Fruit fly (Drosophila melanogaster) whole organism, embryonic: ENCODE data around the gene Desat2.
A peak's percentile ranks its signal among the peaks of the same experiment; 100 is the strongest.

Source experiments
- Atf-2 ChIP-seq: fragments of 200-800 bp; sonication (Bioruptor generic); optimal IDR thresholded peaks from 2 replicates; lab custom pipeline; 2016; ENCODE audit warnings: missing biosample characterization, missing genetic modification characterization
- BEAF-32 ChIP-seq: fragments of 200-800 bp; sonication (Bioruptor generic); optimal IDR thresholded peaks from 3 replicates; lab custom pipeline; 2017; ENCODE audit warnings: missing biosample characterization, missing genetic modification characterization, mild to moderate bottlenecking, moderate library complexity, missing genetic modification reagents
- BtbVII ChIP-seq: fragments of 200-800 bp; sonication (Bioruptor generic); optimal IDR thresholded peaks from 3 replicates; lab custom pipeline; 2017; ENCODE audit warnings: missing biosample characterization, mild to moderate bottlenecking, missing genetic modification characterization
- C15 ChIP-seq: fragments of 200-800 bp; sonication (Bioruptor generic); IDR thresholded peaks from 3 replicates; pipeline ENCODE4 v1.3.6; 2022; ENCODE audit warnings: missing biosample characterization, missing genetic modification characterization
- CG10147 ChIP-seq: fragments of 200-800 bp; sonication (Bioruptor generic); optimal IDR thresholded peaks from 2 replicates; lab custom pipeline; 2019; ENCODE audit warnings: missing biosample characterization, mild to moderate bottlenecking, missing genetic modification characterization, moderate library complexity
- CG10274 ChIP-seq: fragments of 200-800 bp; sonication (Bioruptor generic); optimal IDR thresholded peaks from 3 replicates; lab custom pipeline; 2017; ENCODE audit warnings: missing biosample characterization, mild to moderate bottlenecking, missing genetic modification characterization
- CG10462 ChIP-seq: fragments of 200-800 bp; sonication (Bioruptor generic); optimal IDR thresholded peaks from 2 replicates; lab custom pipeline; 2016; ENCODE audit warnings: missing biosample characterization, missing genetic modification characterization
- CG10959 ChIP-seq: fragments of 200-800 bp; sonication (Bioruptor generic); IDR thresholded peaks from 2 replicates; pipeline ENCODE4 v1.3.6; 2022; ENCODE audit warnings: missing biosample characterization, missing genetic modification characterization
- CG11093 ChIP-seq: fragments of 200-800 bp; sonication (Bioruptor generic); IDR thresholded peaks from 3 replicates; pipeline ENCODE4 v1.3.6; 2022; ENCODE audit warnings: missing biosample characterization, missing genetic modification characterization
- CG11560 ChIP-seq: fragments of 200-800 bp; sonication (Bioruptor generic); IDR thresholded peaks from 3 replicates; pipeline ENCODE4 v1.3.6; 2022; ENCODE audit warnings: missing biosample characterization, missing genetic modification characterization
- CG11723 ChIP-seq: fragments of 200-800 bp; sonication (Bioruptor generic); optimal IDR thresholded peaks from 2 replicates; lab custom pipeline; 2017; ENCODE audit warnings: missing biosample characterization, mild to moderate bottlenecking, missing genetic modification characterization
- CG12391 ChIP-seq: fragments of 200-800 bp; sonication (Bioruptor generic); optimal IDR thresholded peaks from 3 replicates; lab custom pipeline; 2018; ENCODE audit warnings: missing biosample characterization, mild to moderate bottlenecking, missing genetic modification characterization, moderate library complexity
- CG12769 ChIP-seq: fragments of 200-800 bp; sonication (Bioruptor generic); optimal IDR thresholded peaks from 2 replicates; lab custom pipeline; 2019; ENCODE audit warnings: missing biosample characterization, mild to moderate bottlenecking, missing genetic modification characterization, moderate library complexity
- CG15269 ChIP-seq: fragments of 200-800 bp; sonication (Bioruptor generic); optimal IDR thresholded peaks from 2 replicates; lab custom pipeline; 2018; ENCODE audit warnings: missing biosample characterization, mild to moderate bottlenecking, missing genetic modification characterization, moderate library complexity
- CG15479 ChIP-seq: fragments of 200-800 bp; sonication (Bioruptor generic); optimal IDR thresholded peaks from 3 replicates; lab custom pipeline; 2019; ENCODE audit warnings: missing biosample characterization, mild to moderate bottlenecking, missing genetic modification characterization, moderate library complexity
- CG17186 ChIP-seq: fragments of 200-800 bp; sonication (Bioruptor generic); optimal IDR thresholded peaks from 3 replicates; lab custom pipeline; 2017; ENCODE audit warnings: missing biosample characterization, missing genetic modification reagents, missing genetic modification characterization
- CG17361 ChIP-seq: fragments of 200-800 bp; sonication (Bioruptor generic); IDR thresholded peaks from 3 replicates; pipeline ENCODE4 v1.3.6; 2022; ENCODE audit warnings: missing biosample characterization, missing genetic modification characterization
- CG17912 ChIP-seq: fragments of 200-800 bp; sonication (Bioruptor generic); optimal IDR thresholded peaks from 2 replicates; lab custom pipeline; 2018; ENCODE audit warnings: missing biosample characterization, mild to moderate bottlenecking, missing genetic modification characterization
- CG1792 ChIP-seq: fragments of 200-800 bp; sonication (Bioruptor generic); optimal IDR thresholded peaks from 2 replicates; lab custom pipeline; 2016; ENCODE audit warnings: missing biosample characterization, missing genetic modification characterization
- CG18599 ChIP-seq: fragments of 200-800 bp; sonication (Bioruptor generic); optimal IDR thresholded peaks from 3 replicates; lab custom pipeline; 2017; ENCODE audit warnings: missing biosample characterization, missing genetic modification characterization, mild to moderate bottlenecking, moderate library complexity, missing genetic modification reagents
- CG3726 ChIP-seq: fragments of 200-800 bp; sonication (Bioruptor generic); IDR thresholded peaks from 3 replicates; pipeline ENCODE4, ENCODE4 v1.3.6; 2022; ENCODE audit warnings: missing biosample characterization, missing genetic modification characterization
- CG3995 ChIP-seq: fragments of 200-800 bp; sonication (Bioruptor generic); optimal IDR thresholded peaks from 3 replicates; lab custom pipeline; 2016; ENCODE audit warnings: missing biosample characterization, missing genetic modification characterization
- CG4404 ChIP-seq: fragments of 200-800 bp; sonication (Bioruptor generic); IDR thresholded peaks from 2 replicates; pipeline ENCODE4 v1.3.6; 2022; ENCODE audit warnings: missing biosample characterization, missing genetic modification characterization
- CG4617 ChIP-seq: fragments of 200-800 bp; sonication (Bioruptor generic); optimal IDR thresholded peaks from 3 replicates; lab custom pipeline; 2016; ENCODE audit warnings: missing biosample characterization, missing genetic modification characterization, borderline replicate concordance
- CG7556 ChIP-seq: fragments of 200-800 bp; sonication (Bioruptor generic); optimal IDR thresholded peaks from 2 replicates; lab custom pipeline; 2017; ENCODE audit warnings: missing biosample characterization, mild to moderate bottlenecking, missing genetic modification characterization
- D19B ChIP-seq: fragments of 200-800 bp; sonication (Bioruptor generic); optimal IDR thresholded peaks from 2 replicates; lab custom pipeline; 2017; ENCODE audit warnings: missing biosample characterization, mild to moderate bottlenecking, missing genetic modification characterization
- Dad ChIP-seq: fragments of 200-800 bp; sonication (Bioruptor generic); optimal IDR thresholded peaks from 3 replicates; lab custom pipeline; 2016; ENCODE audit warnings: missing biosample characterization, missing genetic modification characterization
- Dip3 ChIP-seq: fragments of 200-800 bp; sonication (Bioruptor generic); optimal IDR thresholded peaks from 3 replicates; lab custom pipeline; 2016; ENCODE audit warnings: missing biosample characterization, missing genetic modification characterization
- ERR ChIP-seq: fragments of 200-800 bp; sonication (Bioruptor generic); optimal IDR thresholded peaks from 2 replicates; lab custom pipeline; 2016; ENCODE audit warnings: missing biosample characterization, missing genetic modification characterization
- Ets97D ChIP-seq: fragments of 200-800 bp; sonication (Bioruptor generic); optimal IDR thresholded peaks from 3 replicates; lab custom pipeline; 2016; ENCODE audit warnings: missing biosample characterization, missing genetic modification characterization
- Fer3 ChIP-seq: fragments of 200-800 bp; sonication (Bioruptor generic); optimal IDR thresholded peaks from 2 replicates; lab custom pipeline; 2018; ENCODE audit warnings: missing biosample characterization, mild to moderate bottlenecking, missing genetic modification characterization, moderate library complexity
- HHEX ChIP-seq: fragments of 200-800 bp; sonication (Bioruptor generic); optimal IDR thresholded peaks from 3 replicates; lab custom pipeline; 2017; ENCODE audit warnings: missing biosample characterization, mild to moderate bottlenecking, missing genetic modification characterization, missing genetic modification reagents
- Lhr ChIP-seq: fragments of 200-800 bp; sonication (Bioruptor generic); optimal IDR thresholded peaks from 3 replicates; lab custom pipeline; 2017; ENCODE audit warnings: mild to moderate bottlenecking, missing biosample characterization, missing genetic modification reagents, missing genetic modification characterization
- Lim3 ChIP-seq: fragments of 200-800 bp; sonication (Bioruptor generic); IDR thresholded peaks from 2 replicates; pipeline ENCODE4 v1.3.6; 2022; ENCODE audit warnings: missing biosample characterization, missing genetic modification characterization
- Mad ChIP-seq: fragments of 200-800 bp; sonication (Bioruptor generic); optimal IDR thresholded peaks from 2 replicates; lab custom pipeline; 2016; ENCODE audit warnings: missing biosample characterization, missing genetic modification characterization
- NC2β ChIP-seq: fragments of 200-800 bp; sonication (Bioruptor generic); optimal IDR thresholded peaks from 2 replicates; lab custom pipeline; 2016; ENCODE audit warnings: missing biosample characterization, missing genetic modification characterization
- Optix ChIP-seq: fragments of 200-800 bp; sonication (Bioruptor generic); IDR thresholded peaks from 3 replicates; pipeline ENCODE4 v1.3.6; 2022; ENCODE audit warnings: missing biosample characterization, missing genetic modification characterization
- Sox102F ChIP-seq: fragments of 200-800 bp; sonication (Bioruptor generic); optimal IDR thresholded peaks from 2 replicates; lab custom pipeline; 2018; ENCODE audit warnings: missing biosample characterization, mild to moderate bottlenecking, missing genetic modification characterization, moderate library complexity
- Spps ChIP-seq: fragments of 200-800 bp; sonication (Bioruptor generic); optimal IDR thresholded peaks from 2 replicates; lab custom pipeline; 2018; ENCODE audit warnings: missing biosample characterization, mild to moderate bottlenecking, missing genetic modification characterization
- crc ChIP-seq: fragments of 200-800 bp; sonication (Bioruptor generic); optimal IDR thresholded peaks from 2 replicates; lab custom pipeline; 2016; ENCODE audit warnings: missing biosample characterization, missing genetic modification characterization
- dysf ChIP-seq: fragments of 200-800 bp; sonication (Bioruptor generic); IDR thresholded peaks from 3 replicates; pipeline ENCODE4 v1.3.6; 2022; ENCODE audit warnings: missing biosample characterization, missing genetic modification characterization
- esg ChIP-seq: fragments of 200-800 bp; sonication (Bioruptor generic); conservative IDR thresholded peaks from 2 replicates; pipeline ENCODE4 v1.3.6; 2022; ENCODE audit warnings: missing biosample characterization, missing genetic modification characterization
- maf-S ChIP-seq: fragments of 200-800 bp; sonication (Bioruptor generic); optimal IDR thresholded peaks from 2 replicates; lab custom pipeline; 2016; ENCODE audit warnings: missing biosample characterization, missing genetic modification characterization
- nmo ChIP-seq: fragments of 200-800 bp; sonication (Bioruptor generic); optimal IDR thresholded peaks from 2 replicates; lab custom pipeline; 2018; ENCODE audit warnings: missing biosample characterization, mild to moderate bottlenecking, missing genetic modification characterization, moderate library complexity
- pho ChIP-seq: fragments of 200-800 bp; sonication (Bioruptor generic); optimal IDR thresholded peaks from 2 replicates; lab custom pipeline; 2016; ENCODE audit warnings: missing biosample characterization, missing genetic modification characterization
- row ChIP-seq: fragments of 200-800 bp; sonication (Bioruptor generic); IDR thresholded peaks from 3 replicates; pipeline ENCODE4 v1.3.6; 2022; ENCODE audit warnings: missing biosample characterization, missing genetic modification characterization
- sob ChIP-seq: fragments of 200-800 bp; sonication (Bioruptor generic); IDR thresholded peaks from 2 replicates; pipeline ENCODE4 v1.3.6; 2022; ENCODE audit warnings: missing biosample characterization, missing genetic modification characterization
- ssp ChIP-seq: fragments of 200-800 bp; sonication (Bioruptor generic); IDR thresholded peaks from 2 replicates; pipeline ENCODE4 v1.3.6; 2022; ENCODE audit warnings: missing biosample characterization, missing genetic modification characterization
- sug ChIP-seq: fragments of 200-800 bp; optimal IDR thresholded peaks from 2 replicates; lab custom pipeline; 2019; ENCODE audit warnings: missing biosample characterization, mild to moderate bottlenecking, missing genetic modification characterization, moderate library complexity
- tap ChIP-seq: fragments of 200-800 bp; optimal IDR thresholded peaks from 3 replicates; lab custom pipeline; 2019; ENCODE audit warnings: missing biosample characterization, mild to moderate bottlenecking, missing genetic modification characterization, moderate library complexity
- tna ChIP-seq: fragments of 200-800 bp; sonication (Bioruptor generic); IDR thresholded peaks from 2 replicates; pipeline ENCODE4 v1.3.6; 2022; ENCODE audit warnings: missing biosample characterization, missing genetic modification characterization; ENCODE audit not compliant: partially characterized antibody

The Desat2 gene

DNA sequence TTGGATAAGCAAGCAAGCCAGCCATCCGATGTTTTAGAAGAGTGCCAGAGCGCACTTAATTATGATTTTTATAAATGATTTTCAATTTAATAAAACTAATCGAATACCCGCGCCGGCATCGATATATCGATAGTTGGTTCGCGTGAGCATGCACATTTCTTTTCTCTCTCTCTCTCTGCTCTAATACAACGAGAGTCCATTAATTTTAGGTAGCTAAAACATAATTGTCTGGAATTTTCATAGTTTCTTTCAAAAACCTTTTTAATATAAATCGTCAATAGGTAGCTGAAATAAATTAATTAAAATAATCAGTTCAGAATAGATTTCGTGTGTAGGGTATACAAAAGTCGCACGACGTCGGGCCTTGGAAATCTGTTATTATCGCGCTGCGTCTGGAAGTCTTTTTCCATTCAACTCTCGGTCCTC is 12.9 kb downstream of the Desat2 start, which contains the start of gene CG18549 (continued):
- peak; percentile 100 for TF ChIP-seq CG12391 (tag; lab: Kevin White, UChicago)
- TF ChIP-seq CG11560, result peak; percentile 97
- TF ChIP-seq CG17912 (GFP tag; lab: Kevin White, UChicago), result peak; percentile 100
- TF ChIP-seq CG7556 (GFP tag; lab: Kevin White, UChicago), result peak; percentile 100
- peak; percentile 100 for TF ChIP-seq CG15269 (tag; lab: Kevin White, UChicago)
- peak; percentile 97 for TF ChIP-seq D19B (GFP tag; lab: Kevin White, UChicago)
- TF ChIP-seq BEAF-32 (GFP tag; lab: Kevin White, UChicago), result peak; percentile 85
- peak; percentile 99 for TF ChIP-seq Lim3
- peak; percentile 99 for TF ChIP-seq Optix (GFP tag; lab: Robert Waterston, UW)
- peak; percentile 62 for TF ChIP-seq tna (GFP tag; lab: Robert Waterston, UW)
- TF ChIP-seq Ets97D (GFP tag; lab: Kevin White, UChicago), result peak; percentile 96
- peak; percentile 96 for TF ChIP-seq CG17186 (GFP tag; lab: Kevin White, UChicago)
- TF ChIP-seq CG3995 (GFP tag; lab: Kevin White, UChicago), result peak; percentile 87
- peak; percentile 100 for TF ChIP-seq nmo (GFP tag; lab: Kevin White, UChicago)
- TF ChIP-seq CG4617 (GFP tag; lab: Kevin White, UChicago), result peak; percentile 99
- peak; percentile 99 for TF ChIP-seq NC2β (GFP tag; lab: Kevin White, UChicago)
- peak; percentile 100 for TF ChIP-seq Sox102F (GFP tag; lab: Kevin White, UChicago)
- peak; percentile 99 for TF ChIP-seq pho (GFP tag; lab: Kevin White, UChicago)
- TF ChIP-seq Atf-2, result peak; percentile 99
- peak; percentile 100 for TF ChIP-seq Spps (tag; lab: Kevin White, UChicago)
- peak; percentile 71 for TF ChIP-seq CG15479
- peak; percentile 100 for TF ChIP-seq dysf
- TF ChIP-seq Mad (GFP tag; lab: Kevin White, UChicago), result peak; percentile 99
- TF ChIP-seq CG17361 (GFP tag; lab: Robert Waterston, UW), result peak; percentile 100
- TF ChIP-seq ERR (GFP tag; lab: Kevin White, UChicago), result peak; percentile 98
- peak; percentile 99 for TF ChIP-seq sug (tag; lab: Kevin White, UChicago)
- TF ChIP-seq esg, result peak; percentile 100
- peak; percentile 100 for TF ChIP-seq row (GFP tag; lab: Robert Waterston, UW)
- peak; percentile 100 for TF ChIP-seq BtbVII
- TF ChIP-seq C15 (GFP tag; lab: Robert Waterston, UW), result peak; percentile 99
- TF ChIP-seq sob (GFP tag; lab: Robert Waterston, UW), result peak; percentile 100
- TF ChIP-seq CG3726 (GFP tag; lab: Robert Waterston, UW), result peak; percentile 100
- TF ChIP-seq Lhr (GFP tag; lab: Kevin White, UChicago), result peak; percentile 99
- peak; percentile 99 for TF ChIP-seq Dad
- TF ChIP-seq ssp (GFP tag; lab: Robert Waterston, UW), result peak; percentile 97
- TF ChIP-seq CG11093 (GFP tag; lab: Robert Waterston, UW), result peak; percentile 100
- peak; percentile 100 for TF ChIP-seq Fer3 (tag; lab: Kevin White, UChicago)
- TF ChIP-seq CG4404 (GFP tag; lab: Robert Waterston, UW), result peak; percentile 99
- TF ChIP-seq CG12769 (tag; lab: Kevin White, UChicago), result peak; percentile 99
- TF ChIP-seq CG1792, result peak; percentile 99
- TF ChIP-seq crc (GFP tag; lab: Kevin White, UChicago), result peak; percentile 98
- TF ChIP-seq tap (tag; lab: Kevin White, UChicago), result peak; percentile 100
- peak; percentile 99 for TF ChIP-seq CG10462 (GFP tag; lab: Kevin White, UChicago)
- TF ChIP-seq CG10959, result peak; percentile 100
- TF ChIP-seq CG18599 (GFP tag; lab: Kevin White, UChicago), result peak; percentile 100
- TF ChIP-seq Dip3, result peak; percentile 99
- TF ChIP-seq CG10274 (GFP tag; lab: Kevin White, UChicago), result peak; percentile 98
- peak; percentile 99 for TF ChIP-seq maf-S (GFP tag; lab: Kevin White, UChicago)
- TF ChIP-seq CG10147 (GFP tag; lab: Kevin White, UChicago), result peak; percentile 100
- peak; percentile 99 for TF ChIP-seq CG11723 (GFP tag; lab: Kevin White, UChicago)
- TF ChIP-seq HHEX (GFP tag; lab: Kevin White, UChicago), result peak; percentile 100
